Worm (Caenorhabditis elegans): Measurements from ENCODE around the gene ddo-3.

Gene ddo-3

ce11 chrIII:6563638-6564037, 24.0 kb upstream of the ddo-3 start:
- TF ChIP-seq lsl-1 (GFP tag; optimal IDR thresholded peaks at IDR 0.05) (peak; percentile 73), madf-6 (GFP tag; IDR thresholded peaks at IDR 0.05) (peak; percentile 55; the same call in 1 of the 2 replicates), D2030.7 (GFP tag; IDR thresholded peaks at IDR 0.05) (peak; percentile 54), dox-1 (GFP tag; IDR thresholded peaks at IDR 0.05) (peak; percentile 36; the same call in 1 of the 2 replicates), F33H1.4 (GFP tag; IDR thresholded peaks at IDR 0.05) (peak; percentile 77), efl-1 (GFP tag; optimal IDR thresholded peaks at IDR 0.05) (peak; percentile 48), madf-8 (GFP tag; conservative IDR thresholded peaks at IDR 0.05) (peak; percentile 35)

DNA sequence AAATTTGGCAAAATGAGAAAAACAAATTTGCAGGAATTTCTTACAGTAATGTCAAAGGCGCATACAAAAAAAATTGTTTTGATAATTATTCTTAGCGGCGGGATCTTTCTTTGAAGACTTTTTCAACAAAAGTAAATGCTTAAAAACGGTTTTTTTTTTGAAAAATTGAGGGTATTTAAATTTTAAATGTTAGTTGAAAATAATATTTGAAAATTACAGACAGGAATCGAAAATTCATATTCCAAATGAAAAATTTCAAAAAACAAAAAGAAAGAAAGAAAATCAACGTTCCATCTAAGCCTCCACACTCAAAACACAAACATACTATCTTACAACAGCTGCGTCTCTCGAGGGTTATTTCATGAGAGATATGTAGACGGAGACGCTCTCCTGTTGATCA, 10.5 kb upstream of the ddo-3 start:
- TF ChIP-seq F22D6.2 (tag; optimal IDR thresholded peaks at IDR 0.05): no peak
- TF ChIP-seq xnd-1 (tag; optimal IDR thresholded peaks at IDR 0.05): no peak
- TF ChIP-seq lin-26 (GFP tag; IDR thresholded peaks at IDR 0.05): no peak
- no peak for TF ChIP-seq ztf-26 (tag; optimal IDR thresholded peaks at IDR 0.05)
- TF ChIP-seq F52B5.7 (tag; optimal IDR thresholded peaks at IDR 0.05): no peak
- TF ChIP-seq hlh-26 (GFP tag; conservative IDR thresholded peaks at IDR 0.05): no peak
- TF ChIP-seq ceh-79 (tag; optimal IDR thresholded peaks at IDR 0.05): no peak

DNA sequence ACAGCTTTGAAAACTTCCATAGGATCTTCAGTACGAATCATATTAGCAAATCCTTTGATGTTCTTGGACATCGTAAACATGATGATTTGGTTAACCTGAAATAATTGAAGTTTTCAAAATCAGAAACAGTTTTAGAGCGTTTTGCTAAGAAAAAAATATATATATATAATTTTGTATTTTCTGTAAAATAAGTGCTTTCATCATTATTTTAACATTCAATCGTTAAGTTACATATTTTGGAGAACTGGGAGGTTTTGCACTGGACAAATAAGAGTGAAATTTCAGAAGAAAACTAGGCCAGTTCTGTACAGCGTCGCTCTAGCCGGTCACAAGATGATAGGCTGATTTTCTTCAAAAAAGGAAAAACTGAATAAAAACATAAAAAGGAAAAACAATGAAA, 9.2 kb upstream of the ddo-3 start, which contains the start of gene F27B3.6:
Gene F27B3.6 (minus strand): TSS at position 101 of the 400 bp plus-strand sequence.
- TF ChIP-seq sea-2 (GFP tag; IDR thresholded peaks at IDR 0.05) (no peak), lin-54 (GFP tag; optimal IDR thresholded peaks at IDR 0.05) (no peak), B0035.1 (tag; optimal IDR thresholded peaks at IDR 0.05) (no peak), madf-6 (GFP tag; IDR thresholded peaks at IDR 0.05) (no peak), nhr-90 (tag; optimal IDR thresholded peaks at IDR 0.05) (no peak), attf-6 (GFP tag; IDR thresholded peaks at IDR 0.05) (no peak), egl-44 (GFP tag; IDR thresholded peaks at IDR 0.05) (no peak)

- TF ChIP-seq pbrm-1 (GFP tag; IDR thresholded peaks at IDR 0.05) (no peak), lsy-27 (tag; optimal IDR thresholded peaks at IDR 0.05; ENCODE audit: borderline replicate concordance, insufficient read depth) (no peak), madf-6 (GFP tag; IDR thresholded peaks at IDR 0.05) (no peak), atf-7 (tag; optimal IDR thresholded peaks at IDR 0.05) (no peak), T26A5.8 (tag; optimal IDR thresholded peaks at IDR 0.05) (no peak), C17E4.6 (GFP tag; IDR thresholded peaks at IDR 0.05) (no peak), nfyb-1 (GFP tag; IDR thresholded peaks at IDR 0.05) (no peak), bed-1 (GFP tag; IDR thresholded peaks at IDR 0.05) (no peak)
Observed at ce11 chrIII:6579398-6579797, 8.3 kb upstream of the ddo-3 start, which contains the start of gene F27B3.8. TSS of gene F27B3.8 (plus strand) at chrIII:6579698.

ce11 chrIII:6581585-6581984, 6.1 kb upstream of the ddo-3 start, which contains the start of gene acr-21:
TSS of gene acr-21 (plus strand) at chrIII:6581885.
- no peak for TF ChIP-seq ceh-40 (GFP tag; IDR thresholded peaks at IDR 0.05)
- TF ChIP-seq D2030.7 (GFP tag; IDR thresholded peaks at IDR 0.05): no peak
- TF ChIP-seq fkh-3 (tag; optimal IDR thresholded peaks at IDR 0.05): no peak
- TF ChIP-seq him-1 (tag; optimal IDR thresholded peaks at IDR 0.05): no peak
- TF ChIP-seq let-526 (GFP tag; IDR thresholded peaks at IDR 0.05): no peak
- no peak for TF ChIP-seq F39B2.1 (GFP tag; IDR thresholded peaks at IDR 0.05)
- no peak for TF ChIP-seq snpc-3.4 (tag; optimal IDR thresholded peaks at IDR 0.05)
- no peak for TF ChIP-seq sea-2 (GFP tag; IDR thresholded peaks at IDR 0.05)
- TF ChIP-seq ceh-27 (GFP tag; optimal IDR thresholded peaks at IDR 0.05): no peak
- TF ChIP-seq die-1 (tag; optimal IDR thresholded peaks at IDR 0.05): no peak
- no peak for TF ChIP-seq nhr-120 (GFP tag; IDR thresholded peaks at IDR 0.05)
- no peak for TF ChIP-seq F57C9.4 (tag; optimal IDR thresholded peaks at IDR 0.05)
- no peak for TF ChIP-seq Y56A3A.18 (GFP tag; IDR thresholded peaks at IDR 0.05)
- TF ChIP-seq hmg-20 (GFP tag; IDR thresholded peaks at IDR 0.05): no peak
- no peak for TF ChIP-seq tbx-9 (tag; optimal IDR thresholded peaks at IDR 0.05; ENCODE audit: borderline replicate concordance)
- no peak for TF ChIP-seq hsf-1 (GFP tag; IDR thresholded peaks at IDR 0.05)
- no peak for TF ChIP-seq dpl-1 (GFP tag; optimal IDR thresholded peaks at IDR 0.05)
- no peak for TF ChIP-seq sptf-2 (GFP tag; optimal IDR thresholded peaks at IDR 0.05)
